Fruit fly (Drosophila melanogaster) whole organism, embryonic: ENCODE data around the gene Sgf11.

Experiments used
- Ada2b ChIP-seq: fragments of 200-800 bp; sonication (Bioruptor generic); IDR thresholded peaks from 2 replicates; pipeline ENCODE4 v1.3.6; 2022; ENCODE audit warnings: missing biosample characterization, missing genetic modification characterization
- C15 ChIP-seq: fragments of 200-800 bp; sonication (Bioruptor generic); IDR thresholded peaks from 3 replicates; pipeline ENCODE4 v1.3.6; 2022; ENCODE audit warnings: missing biosample characterization, missing genetic modification characterization
- CG10654 ChIP-seq: fragments of 200-800 bp; sonication (Bioruptor generic); optimal IDR thresholded peaks from 2 replicates; lab custom pipeline; 2016; ENCODE audit warnings: missing biosample characterization, missing genetic modification characterization
- CG11560 ChIP-seq: fragments of 200-800 bp; sonication (Bioruptor generic); IDR thresholded peaks from 3 replicates; pipeline ENCODE4 v1.3.6; 2022; ENCODE audit warnings: missing biosample characterization, missing genetic modification characterization
- CG11696 ChIP-seq: fragments of 200-800 bp; sonication (Bioruptor generic); IDR thresholded peaks from 2 replicates; pipeline ENCODE4 v1.3.6; 2022; ENCODE audit warnings: missing biosample characterization, missing genetic modification characterization
- CG13775 ChIP-seq: fragments of 200-800 bp; sonication (Bioruptor generic); optimal IDR thresholded peaks from 3 replicates; lab custom pipeline; 2017; ENCODE audit warnings: missing biosample characterization, mild to moderate bottlenecking, missing genetic modification characterization
- CG15514 ChIP-seq: fragments of 200-800 bp; sonication (Bioruptor generic); optimal IDR thresholded peaks from 3 replicates; lab custom pipeline; 2017; ENCODE audit warnings: missing biosample characterization, missing genetic modification characterization, mild to moderate bottlenecking, moderate library complexity, missing genetic modification reagents
- CG15601 ChIP-seq: fragments of 200-800 bp; sonication (Bioruptor generic); optimal IDR thresholded peaks from 3 replicates; lab custom pipeline; 2019; ENCODE audit warnings: missing biosample characterization, mild to moderate bottlenecking, missing genetic modification characterization, moderate library complexity
- CG1603 ChIP-seq: fragments of 200-800 bp; sonication (Bioruptor generic); optimal IDR thresholded peaks from 2 replicates; lab custom pipeline; 2019; ENCODE audit warnings: missing biosample characterization, mild to moderate bottlenecking, missing genetic modification characterization, moderate library complexity
- CG1647 ChIP-seq: fragments of 200-800 bp; sonication (Bioruptor generic); optimal IDR thresholded peaks from 3 replicates; lab custom pipeline; 2016; ENCODE audit warnings: missing biosample characterization, missing genetic modification characterization
- CG18262 ChIP-seq: fragments of 200-800 bp; optimal IDR thresholded peaks from 3 replicates; lab custom pipeline; 2019; ENCODE audit warnings: missing biosample characterization, mild to moderate bottlenecking, missing genetic modification characterization, moderate library complexity
- CG18599 ChIP-seq: fragments of 200-800 bp; sonication (Bioruptor generic); optimal IDR thresholded peaks from 3 replicates; lab custom pipeline; 2017; ENCODE audit warnings: missing biosample characterization, missing genetic modification characterization, mild to moderate bottlenecking, moderate library complexity, missing genetic modification reagents
- CG2199 ChIP-seq: fragments of 200-800 bp; sonication (Bioruptor generic); IDR thresholded peaks from 3 replicates; pipeline ENCODE4 v1.3.6; 2022; ENCODE audit warnings: missing biosample characterization, missing genetic modification characterization
- CG33213 ChIP-seq: fragments of 200-800 bp; sonication (Bioruptor generic); optimal IDR thresholded peaks from 3 replicates; lab custom pipeline; 2016; ENCODE audit warnings: missing biosample characterization, missing genetic modification characterization
- CG34376 ChIP-seq: fragments of 200-800 bp; sonication (Bioruptor generic); optimal IDR thresholded peaks from 2 replicates; lab custom pipeline; 2018; ENCODE audit warnings: missing biosample characterization, mild to moderate bottlenecking, missing genetic modification characterization
- CG34422 ChIP-seq: fragments of 200-800 bp; sonication (Bioruptor generic); IDR thresholded peaks from 3 replicates; pipeline ENCODE4 v1.3.6; 2022; ENCODE audit warnings: missing biosample characterization, missing genetic modification characterization
- CG43689 ChIP-seq: fragments of 200-800 bp; sonication (Bioruptor generic); IDR thresholded peaks from 2 replicates; pipeline ENCODE4 v1.3.6; 2022; ENCODE audit warnings: missing biosample characterization, missing genetic modification characterization
- CG6854 ChIP-seq: fragments of 200-800 bp; sonication (Bioruptor generic); optimal IDR thresholded peaks from 3 replicates; lab custom pipeline; 2017; ENCODE audit warnings: missing biosample characterization, mild to moderate bottlenecking, missing genetic modification characterization
- CG7357 ChIP-seq: fragments of 200-800 bp; sonication (Bioruptor generic); IDR thresholded peaks from 3 replicates; pipeline ENCODE4 v1.3.6; 2022; ENCODE audit warnings: missing biosample characterization, missing genetic modification characterization
- CG7963 ChIP-seq: fragments of 200-800 bp; sonication (Bioruptor generic); IDR thresholded peaks from 3 replicates; pipeline ENCODE4 v1.3.6; 2022; ENCODE audit warnings: missing biosample characterization, missing genetic modification characterization; ENCODE audit not compliant: partially characterized antibody
- CG9215 ChIP-seq: fragments of 200-800 bp; sonication (Bioruptor generic); IDR thresholded peaks from 2 replicates; pipeline ENCODE4 v1.3.6; 2022; ENCODE audit warnings: missing biosample characterization, missing genetic modification characterization
- D ChIP-seq, 2 experiments: fragments of 200-800 bp in 1 of 2; fragments of >200 bp in 1 of 2; sonication (Bioruptor generic) in 1 of 2; optimal IDR thresholded peaks; 2 replicates in 1 of 2; 3 replicates in 1 of 2; lab custom pipeline; 2017; ENCODE audit warnings: mild to moderate bottlenecking in 1 of 2, missing biosample characterization in 1 of 2, missing genetic modification characterization in 1 of 2, missing genetic modification reagents in 1 of 2
- D19B ChIP-seq: fragments of 200-800 bp; sonication (Bioruptor generic); optimal IDR thresholded peaks from 2 replicates; lab custom pipeline; 2017; ENCODE audit warnings: missing biosample characterization, mild to moderate bottlenecking, missing genetic modification characterization
- Dad ChIP-seq: fragments of 200-800 bp; sonication (Bioruptor generic); optimal IDR thresholded peaks from 3 replicates; lab custom pipeline; 2016; ENCODE audit warnings: missing biosample characterization, missing genetic modification characterization
- E2f1 ChIP-seq: fragments of 200-800 bp; sonication (Bioruptor generic); IDR thresholded peaks from 2 replicates; pipeline ENCODE4 v1.3.6; 2022; ENCODE audit warnings: missing biosample characterization, missing genetic modification characterization
- E2f2 ChIP-seq: fragments of 200-800 bp; sonication (Bioruptor generic); IDR thresholded peaks from 2 replicates; pipeline ENCODE4 v1.3.6; 2022; ENCODE audit warnings: missing biosample characterization, missing genetic modification characterization
- HHEX ChIP-seq: fragments of 200-800 bp; sonication (Bioruptor generic); optimal IDR thresholded peaks from 3 replicates; lab custom pipeline; 2017; ENCODE audit warnings: missing biosample characterization, mild to moderate bottlenecking, missing genetic modification characterization, missing genetic modification reagents
- Hr78 ChIP-seq, 2 experiments: fragments of 200-800 bp in 1 of 2; fragments of >200 bp in 1 of 2; sonication (Bioruptor generic) in 1 of 2; optimal IDR thresholded peaks; 2 replicates each; lab custom pipeline; 2017 to 2019; ENCODE audit warnings: missing biosample characterization in 2 of 2, missing genetic modification characterization in 2 of 2, mild to moderate bottlenecking in 1 of 2, moderate library complexity in 1 of 2
- Myb ChIP-seq: fragments of 200-800 bp; sonication (Bioruptor generic); optimal IDR thresholded peaks from 2 replicates; lab custom pipeline; 2016; ENCODE audit warnings: missing biosample characterization, missing genetic modification characterization
- Xrp1 ChIP-seq: fragments of 200-800 bp; sonication (Bioruptor generic); IDR thresholded peaks from 2 replicates; pipeline ENCODE4 v1.3.6; 2022; ENCODE audit warnings: missing biosample characterization, missing genetic modification characterization
- YL-1 ChIP-seq: fragments of 200-800 bp; sonication (Bioruptor generic); optimal IDR thresholded peaks from 3 replicates; lab custom pipeline; 2017; ENCODE audit warnings: missing biosample characterization, mild to moderate bottlenecking, missing genetic modification characterization
- caup ChIP-seq: fragments of 200-800 bp; sonication (Bioruptor generic); optimal IDR thresholded peaks from 3 replicates; lab custom pipeline; 2017; ENCODE audit warnings: missing biosample characterization, mild to moderate bottlenecking, missing genetic modification characterization, moderate library complexity; ENCODE audit not compliant: severe bottlenecking
- chinmo ChIP-seq: fragments of 200-800 bp; sonication (Bioruptor generic); IDR thresholded peaks from 4 replicates; pipeline ENCODE4 v1.3.6; 2022; ENCODE audit warnings: missing biosample characterization, missing genetic modification characterization; ENCODE audit not compliant: partially characterized antibody
- danr ChIP-seq: fragments of 200-800 bp; sonication (Bioruptor generic); IDR thresholded peaks from 2 replicates; pipeline ENCODE4 v1.3.6; 2022; ENCODE audit warnings: missing biosample characterization, missing genetic modification characterization
- dm ChIP-seq: fragments of 200-800 bp; sonication (Bioruptor generic); optimal IDR thresholded peaks from 3 replicates; lab custom pipeline; 2016; ENCODE audit warnings: missing biosample characterization, missing genetic modification characterization
- exex ChIP-seq: fragments of 200-800 bp; sonication (Bioruptor generic); optimal IDR thresholded peaks from 4 replicates; lab custom pipeline; 2018; ENCODE audit warnings: missing biosample characterization, mild to moderate bottlenecking, missing genetic modification characterization, moderate library complexity
- fd3F ChIP-seq: fragments of 200-800 bp; sonication (Bioruptor generic); optimal IDR thresholded peaks from 2 replicates; lab custom pipeline; 2018; ENCODE audit warnings: missing biosample characterization, mild to moderate bottlenecking, missing genetic modification characterization, moderate library complexity
- gce ChIP-seq: fragments of 200-800 bp; sonication (Bioruptor generic); IDR thresholded peaks from 3 replicates; pipeline ENCODE4 v1.3.6; 2022; ENCODE audit warnings: missing biosample characterization, missing genetic modification characterization
- gcm ChIP-seq: fragments of 200-800 bp; sonication (Bioruptor generic); optimal IDR thresholded peaks from 2 replicates; lab custom pipeline; 2019; ENCODE audit warnings: missing biosample characterization, mild to moderate bottlenecking, missing genetic modification characterization, moderate library complexity
- kay ChIP-seq: fragments of 200-800 bp; sonication (Bioruptor generic); optimal IDR thresholded peaks from 2 replicates; lab custom pipeline; 2016; ENCODE audit warnings: missing biosample characterization, missing genetic modification characterization
- lbe ChIP-seq: fragments of 200-800 bp; sonication (Bioruptor generic); optimal IDR thresholded peaks from 2 replicates; lab custom pipeline; 2016; ENCODE audit warnings: missing biosample characterization, mild to moderate bottlenecking, missing genetic modification characterization
- nmo ChIP-seq: fragments of 200-800 bp; sonication (Bioruptor generic); optimal IDR thresholded peaks from 2 replicates; lab custom pipeline; 2018; ENCODE audit warnings: missing biosample characterization, mild to moderate bottlenecking, missing genetic modification characterization, moderate library complexity
- org-1 ChIP-seq: fragments of 200-800 bp; sonication (Bioruptor generic); optimal IDR thresholded peaks from 2 replicates; lab custom pipeline; 2017; ENCODE audit warnings: missing biosample characterization, missing genetic modification characterization
- pum ChIP-seq: fragments of 200-800 bp; sonication (Bioruptor generic); optimal IDR thresholded peaks from 2 replicates; lab custom pipeline; 2016; ENCODE audit warnings: missing biosample characterization, missing genetic modification characterization
- salm ChIP-seq: fragments of 200-800 bp; sonication (Bioruptor generic); optimal IDR thresholded peaks from 2 replicates; lab custom pipeline; 2018; ENCODE audit warnings: missing biosample characterization, mild to moderate bottlenecking, missing genetic modification characterization
- schlank ChIP-seq: fragments of 200-800 bp; sonication (Bioruptor generic); optimal IDR thresholded peaks from 2 replicates; lab custom pipeline; 2018; ENCODE audit warnings: missing biosample characterization, mild to moderate bottlenecking, missing genetic modification characterization
- sug ChIP-seq: fragments of 200-800 bp; optimal IDR thresholded peaks from 2 replicates; lab custom pipeline; 2019; ENCODE audit warnings: missing biosample characterization, mild to moderate bottlenecking, missing genetic modification characterization, moderate library complexity
- tll ChIP-seq, 2 experiments: fragments of 200-800 bp in 1 of 2; fragments of >200 bp in 1 of 2; sonication (Bioruptor generic) in 1 of 2; optimal IDR thresholded peaks; 2 replicates each; lab custom pipeline; 2017 to 2019; ENCODE audit warnings: missing biosample characterization in 2 of 2, missing genetic modification characterization in 2 of 2, mild to moderate bottlenecking in 1 of 2, moderate library complexity in 1 of 2

Sgf11 gene

dm6 chr3L:18675363-18675866 is 6.2 kb downstream of the Sgf11 start, which contains the start of the genes GNBP2 and GNBP1 (continued):
- TF ChIP-seq caup (GFP tag; lab: Kevin White, UChicago) (peak; percentile 31), sug (peak; percentile 23), CG11560 (tag; lab: Robert Waterston, UW) (no peak), salm (tag; lab: Kevin White, UChicago) (peak; percentile 48), CG18599 (GFP tag; lab: Kevin White, UChicago) (peak; percentile 63), CG34376 (GFP tag; lab: Kevin White, UChicago) (peak; percentile 82), nmo (GFP tag; lab: Kevin White, UChicago) (peak; percentile 55), gce (GFP tag; lab: Robert Waterston, UW) (peak; percentile 65; the same call in 2 of the 3 replicates), CG1647 (GFP tag; lab: Kevin White, UChicago) (no peak), E2f1 (GFP tag; lab: Robert Waterston, UW) (peak; percentile 76), CG7963 (GFP tag; lab: Robert Waterston, UW) (no peak), lbe (peak; percentile 79), CG6854 (GFP tag; lab: Kevin White, UChicago) (peak; percentile 13), D19B (GFP tag; lab: Kevin White, UChicago) (peak; percentile 7), CG18262 (tag; lab: Kevin White, UChicago) (peak; percentile 68), CG33213 (GFP tag; lab: Kevin White, UChicago) (no peak), gcm (GFP tag; lab: Kevin White, UChicago) (peak; percentile 18), CG11696 (peak; percentile 43; the same call in 1 of the 2 replicates), org-1 (peak; percentile 16), Xrp1 (GFP tag; lab: Robert Waterston, UW) (peak; percentile 59; the same call in 1 of the 2 replicates), danr (peak; percentile 58; the same call in 1 of the 2 replicates), CG10654 (peak; percentile 17), Myb (no peak), chinmo (no peak), D (optimal IDR thresholded peaks at IDR 0.05; lab: Kevin White, UChicago) (no peak), D (GFP tag; optimal IDR thresholded peaks at IDR 0.05; lab: Kevin White, UChicago) (peak; percentile 33), CG34422 (GFP tag; lab: Robert Waterston, UW) (0 out of 3 replicates have a peak, but pooled peaks have one; percentile 10), pum (GFP tag; lab: Kevin White, UChicago) (no peak), E2f2 (GFP tag; lab: Robert Waterston, UW) (peak; percentile 13; the same call in 1 of the 2 replicates), tll (GFP tag; optimal IDR thresholded peaks at IDR 0.05; lab: Kevin White, UChicago) (no peak), CG9215 (peak; percentile 51), HHEX (GFP tag; lab: Kevin White, UChicago) (peak; percentile 55), dm (GFP tag; lab: Kevin White, UChicago) (no peak), CG15601 (tag; lab: Kevin White, UChicago) (peak; percentile 36), kay (GFP tag; lab: Kevin White, UChicago) (no peak), schlank (tag; lab: Kevin White, UChicago) (no peak), CG1603 (tag; lab: Kevin White, UChicago) (no peak), CG2199 (0 out of 3 replicates have a peak, but pooled peaks have one; percentile 21), CG15514 (GFP tag; lab: Kevin White, UChicago) (peak; percentile 40), CG13775 (GFP tag; lab: Kevin White, UChicago) (peak; percentile 18), exex (tag; lab: Kevin White, UChicago) (peak; percentile 10), YL-1 (GFP tag; lab: Kevin White, UChicago) (no peak), C15 (GFP tag; lab: Robert Waterston, UW) (peak; percentile 66; the same call in 2 of the 3 replicates), CG7357 (GFP tag; lab: Robert Waterston, UW) (0 out of 3 replicates have a peak, but pooled peaks have one; percentile 58), Dad (GFP tag; lab: Kevin White, UChicago) (no peak), Hr78 (GFP tag; optimal IDR thresholded peaks at IDR 0.05; lab: Kevin White, UChicago) (no peak), Ada2b (GFP tag; lab: Robert Waterston, UW) (peak; percentile 50; the same call in 1 of the 2 replicates), fd3F (GFP tag; lab: Kevin White, UChicago) (peak; percentile 24), CG43689 (GFP tag; lab: Robert Waterston, UW) (0 out of 2 replicates have a peak, but pooled peaks have one; percentile 12)
